Worm (Caenorhabditis elegans) whole organism, mixed stage, embryonic: Measurements from ENCODE around the gene rpl-38.

Experiments used
- ces-1 ChIP-seq: fragments of 150-350 bp; optimal IDR thresholded peaks from 2 replicates; lab custom pipeline; 2014; ENCODE audit warnings: missing biosample characterization, missing genetic modification reagents, missing genetic modification characterization
- elt-3 ChIP-seq: fragments of 150-350 bp; optimal IDR thresholded peaks from 2 replicates; lab custom pipeline; 2014; ENCODE audit warnings: missing biosample characterization, missing genetic modification characterization
- lin-13 ChIP-seq: fragments of 150-350 bp; optimal IDR thresholded peaks from 2 replicates; lab custom pipeline; 2014; ENCODE audit warnings: missing biosample characterization, missing genetic modification characterization
- mep-1 ChIP-seq: fragments of 150-350 bp; optimal IDR thresholded peaks from 2 replicates; lab custom pipeline; 2017; ENCODE audit warnings: missing biosample characterization, missing genetic modification reagents, missing genetic modification characterization, inconsistent platforms
- nhr-28 ChIP-seq: fragments of 150-350 bp; optimal IDR thresholded peaks from 2 replicates; lab custom pipeline; 2014; ENCODE audit warnings: missing biosample characterization, missing genetic modification characterization
- pha-4 ChIP-seq: fragments of 150-350 bp; optimal IDR thresholded peaks from 2 replicates; lab custom pipeline; 2018; ENCODE audit warnings: missing biosample characterization, missing genetic modification reagents, missing genetic modification characterization
- sem-2 ChIP-seq: fragments of 200-800 bp; sonication (Bioruptor generic); optimal IDR thresholded peaks from 2 replicates; lab custom pipeline; 2018; ENCODE audit warnings: mild to moderate bottlenecking, missing genetic modification characterization, missing compliant biosample characterization
- unc-39 ChIP-seq: fragments of 150-350 bp; optimal IDR thresholded peaks from 2 replicates; lab custom pipeline; 2014; ENCODE audit warnings: missing biosample characterization, missing genetic modification characterization
- ztf-11 ChIP-seq: fragments of 150-350 bp; optimal IDR thresholded peaks from 2 replicates; lab custom pipeline; 2014; ENCODE audit warnings: missing biosample characterization, missing genetic modification characterization

DNA sequence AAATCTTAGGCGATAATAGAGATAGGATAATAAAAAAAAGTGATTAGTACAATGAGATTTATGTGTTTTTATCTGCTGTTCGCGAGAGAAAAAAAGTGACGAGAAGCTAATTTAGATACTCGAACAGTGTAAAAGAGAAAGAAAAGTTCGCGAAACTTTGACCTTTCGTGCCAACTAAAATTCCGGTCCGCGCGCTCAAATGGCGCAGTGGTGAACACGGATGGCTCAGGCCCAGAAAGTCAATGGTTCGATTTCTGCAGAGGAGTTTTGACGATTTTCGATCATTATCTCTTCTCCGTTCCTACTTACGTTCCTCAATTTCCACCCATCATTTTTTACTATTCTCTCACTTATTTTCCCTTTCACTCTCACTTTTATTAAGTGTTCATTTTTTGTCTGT lies 4.5 kb downstream of the rpl-38 start:
- TF ChIP-seq nhr-28 (tag; lab: Kevin White, UChicago), result no peak
- TF ChIP-seq ces-1 (GFP tag; lab: Kevin White, UChicago), result no peak
- no peak for TF ChIP-seq lin-13 (tag; lab: Kevin White, UChicago)
- TF ChIP-seq sem-2 (GFP tag; lab: Kevin White, UChicago), result no peak
- TF ChIP-seq mep-1 (tag; lab: Kevin White, UChicago), result no peak
- TF ChIP-seq pha-4 (tag; lab: Kevin White, UChicago), result no peak
- TF ChIP-seq unc-39 (tag; lab: Kevin White, UChicago), result no peak
- TF ChIP-seq elt-3 (tag; lab: Kevin White, UChicago), result no peak
- TF ChIP-seq ztf-11 (tag; lab: Kevin White, UChicago), result no peak
